Worm (Caenorhabditis elegans) whole organism, late embryonic: ENCODE measurements around the gene ndx-6.

ENCODE experiments used
- K09A11.1 ChIP-seq: sonication (generic microtip); optimal IDR thresholded peaks from 2 replicates; lab custom pipeline; 2017; ENCODE audit warnings: antibody characterized with exemption, mild to moderate bottlenecking, missing genetic modification characterization, missing compliant biosample characterization; ENCODE audit not compliant: insufficient read depth
- ama-1 ChIP-seq: fragments of 150-350 bp; optimal IDR thresholded peaks from 2 replicates; lab custom pipeline; 2014
- ceh-24 ChIP-seq: sonication (generic microtip); optimal IDR thresholded peaks from 2 replicates; lab custom pipeline; 2016; ENCODE audit warnings: mild to moderate bottlenecking, missing genetic modification characterization, missing compliant biosample characterization
- dve-1 ChIP-seq: sonication (generic microtip); optimal IDR thresholded peaks from 2 replicates; lab custom pipeline; 2017; ENCODE audit warnings: antibody characterized with exemption, mild to moderate bottlenecking, missing genetic modification characterization, missing compliant biosample characterization
- eyg-1 ChIP-seq: sonication (generic microtip); optimal IDR thresholded peaks from 2 replicates; lab custom pipeline; 2016; ENCODE audit warnings: missing genotype, missing genetic modification characterization, missing compliant biosample characterization
- nhr-11 ChIP-seq: fragments of 150-350 bp; optimal IDR thresholded peaks from 2 replicates; lab custom pipeline; 2014; ENCODE audit warnings: missing biosample characterization, missing genetic modification characterization
- pax-1 ChIP-seq: fragments of 150-350 bp; optimal IDR thresholded peaks from 2 replicates; lab custom pipeline; 2014; ENCODE audit warnings: missing biosample characterization, missing genetic modification characterization

DNA sequence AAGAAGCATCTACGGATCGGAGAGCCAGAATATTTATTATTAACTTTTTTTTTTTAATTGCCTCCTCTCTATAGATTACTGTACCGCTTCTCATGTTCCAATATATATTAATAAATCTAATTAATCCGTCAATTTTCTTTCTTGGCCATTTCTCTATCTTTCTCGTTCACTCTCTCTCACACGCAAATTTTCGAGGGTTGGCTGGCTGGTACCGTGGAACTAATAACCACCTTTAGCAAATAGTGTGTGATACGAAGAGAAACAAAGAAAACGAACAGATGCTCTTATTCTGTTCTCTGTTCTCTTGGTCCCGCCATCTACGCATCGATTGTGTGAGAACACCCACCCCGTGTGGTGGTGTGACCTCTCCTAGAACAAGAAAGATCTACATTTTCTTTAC lies 28.6 kb upstream of the ndx-6 start:
- TF ChIP-seq dve-1 (tag; lab: Kevin White, UChicago): no peak
- TF ChIP-seq ama-1 (lab: Kevin White, UChicago): no peak
- TF ChIP-seq pax-1: no peak
- TF ChIP-seq ceh-24 (tag; lab: Kevin White, UChicago): no peak
- TF ChIP-seq eyg-1 (tag; lab: Kevin White, UChicago): no peak
- TF ChIP-seq K09A11.1: no peak
- no peak for TF ChIP-seq nhr-11
